Worm (Caenorhabditis elegans) whole organism, L4 larva: Measurements from ENCODE around the gene F46H5.2.

ENCODE experiments used
- D1046.2 ChIP-seq: fragments of 200-800 bp; sonication (Bioruptor generic); IDR thresholded peaks from 2 replicates; pipeline ENCODE4 v1.3.6; 2022; ENCODE audit warnings: missing genetic modification characterization, missing compliant biosample characterization
- F10B5.3 ChIP-seq: sonication (generic microtip); optimal IDR thresholded peaks from 2 replicates; lab custom pipeline; 2016; ENCODE audit warnings: mild to moderate bottlenecking, missing genetic modification characterization, missing compliant biosample characterization
- F44E2.7 ChIP-seq: fragments of 200-800 bp; sonication (Bioruptor generic); IDR thresholded peaks from 2 replicates; pipeline ENCODE4 v2.1.2; 2022; ENCODE audit warnings: missing genetic modification characterization, missing compliant biosample characterization
- R02D3.7 ChIP-seq: fragments of 150-350 bp; sonication (generic microtip); optimal IDR thresholded peaks from 3 replicates; lab custom pipeline; 2014; ENCODE audit warnings: missing biosample characterization, missing genetic modification characterization
- T26A8.4 ChIP-seq: fragments of 200-800 bp; sonication (Bioruptor generic); IDR thresholded peaks from 2 replicates; pipeline ENCODE4 v1.3.6; 2022; ENCODE audit warnings: missing genetic modification characterization, missing compliant biosample characterization
- Y48G9A.11 ChIP-seq: fragments of 200-800 bp; sonication (Bioruptor generic); IDR thresholded peaks from 2 replicates; pipeline ENCODE4 v1.3.6; 2022; ENCODE audit warnings: missing genetic modification reagents, missing genetic modification characterization, missing compliant biosample characterization
- Y75B8A.6 ChIP-seq: fragments of 200-800 bp; sonication (Bioruptor generic); IDR thresholded peaks from 2 replicates; pipeline ENCODE4 v1.3.6; 2022; ENCODE audit warnings: missing genetic modification reagents, missing genetic modification characterization, missing compliant biosample characterization
- aha-1 ChIP-seq: fragments of 150-350 bp; peaks from one replicate; lab custom pipeline; 2014; ENCODE audit warnings: missing biosample characterization, missing genetic modification characterization
- arid-1 ChIP-seq: fragments of 200-800 bp; sonication (Bioruptor generic); conservative IDR thresholded peaks from 2 replicates; pipeline ENCODE4 v1.3.6; 2022; ENCODE audit warnings: missing genetic modification reagents, missing genetic modification characterization, missing compliant biosample characterization
- ceh-44 ChIP-seq: fragments of 200-800 bp; sonication (Bioruptor generic); IDR thresholded peaks from 2 replicates; pipeline ENCODE4 v1.3.6; 2022; ENCODE audit warnings: missing genetic modification reagents, missing genetic modification characterization, missing compliant biosample characterization
- ceh-82 ChIP-seq: sonication (generic microtip); optimal IDR thresholded peaks from 2 replicates; lab custom pipeline; 2017; ENCODE audit warnings: missing biosample characterization, missing genetic modification characterization
- daf-16 ChIP-seq, 3 experiments: sonication (generic microtip); optimal IDR thresholded peaks; 2 replicates each; lab custom pipeline; 2016 to 2017; ENCODE audit warnings: missing genetic modification characterization in 3 of 3, missing genetic modification reagents in 3 of 3, mild to moderate bottlenecking in 2 of 3, missing compliant biosample characterization in 2 of 3, missing biosample characterization in 1 of 3, moderate library complexity in 1 of 3
- dmd-6 ChIP-seq: fragments of 200-800 bp; sonication (Bioruptor generic); IDR thresholded peaks from 2 replicates; pipeline ENCODE4 v1.3.6; 2022; ENCODE audit warnings: missing genetic modification reagents, missing genetic modification characterization, missing compliant biosample characterization
- dve-1 ChIP-seq: sonication (generic microtip); optimal IDR thresholded peaks from 2 replicates; lab custom pipeline; 2017; ENCODE audit warnings: antibody characterized with exemption, mild to moderate bottlenecking, missing genetic modification characterization, missing compliant biosample characterization; ENCODE audit not compliant: insufficient read depth
- egl-43 ChIP-seq: fragments of 200-800 bp; sonication (Bioruptor generic); IDR thresholded peaks from 2 replicates; pipeline ENCODE4 v1.3.6; 2022; ENCODE audit warnings: missing genetic modification reagents, missing genetic modification characterization, missing compliant biosample characterization
- hlh-11 ChIP-seq: fragments of 200-800 bp; sonication (Bioruptor generic); optimal IDR thresholded peaks from 2 replicates; lab custom pipeline; 2018; ENCODE audit warnings: mild to moderate bottlenecking, missing genetic modification characterization, missing compliant biosample characterization
- hlh-30 ChIP-seq: sonication (generic microtip); optimal IDR thresholded peaks from 2 replicates; lab custom pipeline; 2017; ENCODE audit warnings: antibody characterized with exemption, mild to moderate bottlenecking, missing genetic modification characterization, missing compliant biosample characterization; ENCODE audit not compliant: insufficient read depth
- lin-29 ChIP-seq: fragments of 200-800 bp; sonication (Bioruptor generic); IDR thresholded peaks from 2 replicates; pipeline ENCODE4 v1.3.6; 2022; ENCODE audit warnings: missing genetic modification reagents, missing genetic modification characterization, missing compliant biosample characterization
- lsy-2 ChIP-seq, 2 experiments: fragments of 150-350 bp in 1 of 2; sonication (generic microtip) in 1 of 2; optimal IDR thresholded peaks; 2 replicates each; lab custom pipeline; 2014 to 2017; ENCODE audit warnings: missing biosample characterization in 2 of 2, missing genetic modification characterization in 2 of 2
- mdl-1 ChIP-seq, 2 experiments: fragments of 150-350 bp in 1 of 2; sonication (generic microtip) in 1 of 2; optimal IDR thresholded peaks; 2 replicates each; lab custom pipeline; 2014 to 2017; ENCODE audit warnings: missing biosample characterization in 2 of 2, missing genetic modification characterization in 2 of 2
- mep-1 ChIP-seq: fragments of 150-350 bp; sonication (generic microtip); optimal IDR thresholded peaks from 3 replicates; lab custom pipeline; 2014; ENCODE audit warnings: missing biosample characterization, missing genetic modification characterization
- mxl-2 ChIP-seq: fragments of 200-800 bp; sonication (Bioruptor generic); conservative IDR thresholded peaks from 2 replicates; pipeline ENCODE4 v1.3.6; 2022; ENCODE audit warnings: missing genetic modification reagents, missing genetic modification characterization, missing compliant biosample characterization
- nhr-102 ChIP-seq: sonication (generic microtip); optimal IDR thresholded peaks from 2 replicates; lab custom pipeline; 2016; ENCODE audit warnings: mild to moderate bottlenecking, missing genetic modification characterization, moderate library complexity, missing compliant biosample characterization
- nhr-28 ChIP-seq: fragments of 150-350 bp; optimal IDR thresholded peaks from 2 replicates; lab custom pipeline; 2014; ENCODE audit warnings: missing biosample characterization, missing genetic modification characterization
- nhr-48 ChIP-seq: sonication (generic microtip); optimal IDR thresholded peaks from 2 replicates; lab custom pipeline; 2016; ENCODE audit warnings: mild to moderate bottlenecking, missing genetic modification characterization, missing compliant biosample characterization
- nhr-6 ChIP-seq: fragments of 150-350 bp; optimal IDR thresholded peaks from 2 replicates; lab custom pipeline; 2014; ENCODE audit warnings: missing biosample characterization, missing genetic modification characterization
- php-3 ChIP-seq: fragments of 200-800 bp; sonication (Bioruptor generic); IDR thresholded peaks from 2 replicates; pipeline ENCODE4 v1.3.6; 2022; ENCODE audit warnings: missing genetic modification reagents, missing genetic modification characterization, missing compliant biosample characterization
- pqm-1 ChIP-seq: sonication (generic microtip); optimal IDR thresholded peaks from 2 replicates; lab custom pipeline; 2017; ENCODE audit warnings: missing biosample characterization, missing genetic modification characterization
- saeg-2 ChIP-seq: fragments of 200-800 bp; sonication (Bioruptor generic); IDR thresholded peaks from 2 replicates; pipeline ENCODE4 v1.3.6; 2022; ENCODE audit warnings: missing genetic modification reagents, missing genetic modification characterization, missing compliant biosample characterization
- skn-1 ChIP-seq: fragments of 150-350 bp; optimal IDR thresholded peaks from 2 replicates; lab custom pipeline; 2014; ENCODE audit warnings: missing biosample characterization, missing genetic modification characterization
- snpc-1.2 ChIP-seq: fragments of 200-800 bp; sonication (Bioruptor generic); IDR thresholded peaks from 2 replicates; pipeline ENCODE4 v1.3.6; 2022; ENCODE audit warnings: missing genetic modification reagents, missing genetic modification characterization, missing compliant biosample characterization
- snpc-4 ChIP-seq: fragments of 150-350 bp; optimal IDR thresholded peaks from 2 replicates; lab custom pipeline; 2014; ENCODE audit warnings: missing biosample characterization, missing genetic modification characterization
- spr-3 ChIP-seq: fragments of 200-800 bp; sonication (Bioruptor generic); optimal IDR thresholded peaks from 2 replicates; lab custom pipeline; 2018; ENCODE audit warnings: mild to moderate bottlenecking, missing genetic modification characterization, missing compliant biosample characterization
- unc-130 ChIP-seq: sonication (generic microtip); optimal IDR thresholded peaks from 2 replicates; lab custom pipeline; 2016; ENCODE audit warnings: missing genetic modification reagents, missing genetic modification characterization, missing compliant biosample characterization
- unc-62 ChIP-seq, 3 experiments: fragments of 150-350 bp in 1 of 3; sonication (generic microtip); optimal IDR thresholded peaks in 2 of 3; peaks in 1 of 3; 1 replicate in 1 of 3; 2 replicates in 2 of 3; lab custom pipeline; 2014 to 2017; ENCODE audit warnings: missing biosample characterization in 3 of 3, missing genetic modification characterization in 3 of 3, missing genetic modification reagents in 3 of 3, missing genotype in 1 of 3
- vab-7 ChIP-seq: fragments of 200-800 bp; sonication (Bioruptor generic); IDR thresholded peaks from 2 replicates; pipeline ENCODE4 v1.3.6; 2022; ENCODE audit warnings: missing genetic modification reagents, missing genetic modification characterization, missing compliant biosample characterization
- zag-1 ChIP-seq: fragments of 150-350 bp; optimal IDR thresholded peaks from 2 replicates; lab custom pipeline; 2014; ENCODE audit warnings: missing biosample characterization, missing genetic modification characterization
- zfp-3 ChIP-seq: fragments of 200-800 bp; sonication (Bioruptor generic); conservative IDR thresholded peaks from 2 replicates; pipeline ENCODE4 v1.3.6; 2022; ENCODE audit warnings: missing genetic modification reagents, missing genetic modification characterization, missing compliant biosample characterization
- zip-11 ChIP-seq: fragments of 200-800 bp; sonication (Bioruptor generic); IDR thresholded peaks from 2 replicates; pipeline ENCODE4 v1.3.6; 2022; ENCODE audit warnings: missing genetic modification characterization, missing compliant biosample characterization
- ztf-7 ChIP-seq: fragments of 150-350 bp; optimal IDR thresholded peaks from 2 replicates; lab custom pipeline; 2014; ENCODE audit warnings: missing biosample characterization, missing genetic modification characterization

The F46H5.2 gene

DNA sequence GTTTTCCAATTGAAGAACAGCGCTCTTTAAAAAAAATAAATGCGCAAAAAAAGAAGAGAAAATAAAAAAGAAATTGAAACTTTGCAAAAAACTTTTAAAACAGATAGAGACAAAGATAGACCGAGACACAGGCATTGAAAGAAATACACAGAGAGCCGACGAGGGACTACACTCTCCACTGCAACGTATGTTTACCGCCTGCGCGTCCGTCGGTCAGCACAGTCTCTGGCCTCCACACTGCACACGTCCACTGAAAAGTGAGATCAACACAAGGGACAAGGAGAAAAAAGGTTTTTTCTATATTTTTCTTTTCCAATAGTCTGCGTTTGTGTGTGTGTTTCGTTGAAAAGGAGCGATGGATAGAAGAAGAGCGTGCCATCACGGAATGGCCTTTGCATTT is 41.0 kb downstream of the F46H5.2 start (continued):
- TF ChIP-seq vab-7 (no peak), lsy-2 (tag; optimal IDR thresholded peaks at IDR 0.05; lab: Kevin White, UChicago) (peak; percentile 16 to 65), ztf-7 (tag; lab: Kevin White, UChicago) (no peak), nhr-28 (tag; lab: Kevin White, UChicago) (peak; percentile 93), zag-1 (no peak), zip-11 (no peak), egl-43 (GFP tag; lab: Robert Waterston, UW) (no peak; the same call in 1 of the 2 replicates), saeg-2 (GFP tag; lab: Robert Waterston, UW) (no peak), Y48G9A.11 (GFP tag; lab: Robert Waterston, UW) (no peak), ceh-82 (tag; lab: Kevin White, UChicago) (no peak), Y75B8A.6 (GFP tag; lab: Robert Waterston, UW) (no peak)

DNA sequence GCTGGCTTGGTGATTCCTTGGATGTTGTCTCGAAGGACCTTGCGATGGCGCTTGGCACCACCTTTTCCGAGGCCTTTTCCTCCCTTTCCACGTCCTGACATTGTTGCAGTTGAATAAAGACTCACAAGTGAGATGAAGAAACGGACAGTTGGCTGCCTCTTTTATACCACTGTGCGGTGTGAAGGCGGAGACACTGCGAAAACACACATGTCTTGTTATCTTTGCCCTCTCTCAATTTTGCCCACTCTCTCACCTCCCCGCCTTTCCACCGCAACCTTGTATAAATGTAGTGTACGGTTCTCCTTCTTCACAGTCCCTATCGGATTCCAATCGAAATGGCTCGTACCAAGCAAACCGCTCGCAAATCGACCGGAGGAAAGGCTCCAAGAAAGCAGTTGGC is 44.3 kb downstream of the F46H5.2 start, which contains the start of the genes his-38 and his-40:
TSS of gene his-38 (minus strand) at position 101 of the 400 bp plus-strand sequence.
TSS of gene his-40 (plus strand) at position 336 of the 400 bp plus-strand sequence.
- TF ChIP-seq daf-16 (GFP tag; optimal IDR thresholded peaks at IDR 0.05; lab: Kevin White, UChicago): no peak
- peak; percentile 22 for TF ChIP-seq daf-16 (tag; optimal IDR thresholded peaks at IDR 0.05; lab: Kevin White, UChicago)
- TF ChIP-seq lin-29 (GFP tag; lab: Robert Waterston, UW): no peak

DNA sequence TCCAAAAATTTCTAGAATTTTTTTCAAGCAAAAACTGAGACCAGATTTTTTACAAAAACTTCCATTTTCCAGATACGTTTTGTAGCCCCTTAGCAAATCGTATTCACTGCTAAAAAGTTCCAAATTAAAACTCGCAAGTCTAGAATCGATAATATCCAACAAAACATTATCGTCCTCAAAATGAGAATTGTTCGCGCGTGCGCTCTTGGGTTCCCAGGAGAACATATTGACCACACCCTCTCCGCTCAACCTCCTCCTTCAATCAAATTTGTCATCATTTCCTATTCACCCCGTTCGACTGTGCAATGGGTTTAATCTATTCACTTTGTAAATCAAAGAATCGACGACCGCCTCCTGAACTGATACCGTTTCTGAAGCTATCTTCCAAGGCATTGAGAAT is 46.4 kb downstream of the F46H5.2 start:
- no peak for TF ChIP-seq unc-130
- no peak for TF ChIP-seq ceh-44 (GFP tag; lab: Robert Waterston, UW)
- no peak for TF ChIP-seq zfp-3
- no peak for TF ChIP-seq aha-1
- no peak for TF ChIP-seq mxl-2 (GFP tag; lab: Robert Waterston, UW)
- TF ChIP-seq egl-43 (GFP tag; lab: Robert Waterston, UW): no peak
- TF ChIP-seq lin-29 (GFP tag; lab: Robert Waterston, UW): no peak
- TF ChIP-seq unc-62 (GFP tag; optimal IDR thresholded peaks at IDR 0.05 in 1 of 2; lab: Kevin White, UChicago): no peak
- no peak for TF ChIP-seq unc-62 (tag; optimal IDR thresholded peaks at IDR 0.05; lab: Kevin White, UChicago)
- TF ChIP-seq nhr-48: no peak
- TF ChIP-seq hlh-11 (tag; lab: Kevin White, UChicago): no peak
- no peak for TF ChIP-seq arid-1 (GFP tag; lab: Robert Waterston, UW)
- no peak for TF ChIP-seq F44E2.7 (GFP tag; lab: Robert Waterston, UW)
- TF ChIP-seq D1046.2 (GFP tag; lab: Robert Waterston, UW): no peak
- TF ChIP-seq nhr-6 (tag; lab: Kevin White, UChicago): no peak
- no peak for TF ChIP-seq spr-3 (GFP tag; lab: Kevin White, UChicago)
- TF ChIP-seq F10B5.3 (tag; lab: Kevin White, UChicago): no peak
- no peak for TF ChIP-seq snpc-1.2 (GFP tag; lab: Robert Waterston, UW)
- no peak for TF ChIP-seq mdl-1 (tag; optimal IDR thresholded peaks at IDR 0.05; lab: Kevin White, UChicago)
- no peak for TF ChIP-seq dve-1
- TF ChIP-seq R02D3.7 (tag; lab: Kevin White, UChicago): no peak

DNA sequence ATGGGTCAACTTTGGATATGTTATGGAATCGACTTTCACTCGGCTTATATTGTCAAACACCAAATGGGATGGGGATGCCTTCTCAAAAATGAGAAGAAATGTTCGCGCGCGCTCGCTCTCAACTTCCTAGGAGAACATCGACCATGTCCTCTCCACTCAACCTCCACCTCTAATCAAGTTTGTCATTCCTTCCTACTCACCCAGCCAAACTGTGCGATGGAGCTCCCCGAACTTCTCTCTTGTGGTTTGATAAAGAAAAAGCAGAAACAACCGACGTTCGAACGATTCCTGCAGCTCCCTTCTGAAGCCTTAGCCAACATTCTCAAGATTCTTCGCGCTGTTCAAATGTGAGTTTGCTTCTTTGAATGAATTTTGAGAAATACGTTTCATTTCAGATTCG is 47.8 kb downstream of the F46H5.2 start:
- TF ChIP-seq dmd-6 (no peak), unc-62 (GFP tag; optimal IDR thresholded peaks at IDR 0.05 in 1 of 2; lab: Kevin White, UChicago) (peak in 1 of 2 experiments; percentile 93), unc-62 (tag; optimal IDR thresholded peaks at IDR 0.05; lab: Kevin White, UChicago) (no peak)
- TF ChIP-seq, all 104 proteins: peak for 1

DNA sequence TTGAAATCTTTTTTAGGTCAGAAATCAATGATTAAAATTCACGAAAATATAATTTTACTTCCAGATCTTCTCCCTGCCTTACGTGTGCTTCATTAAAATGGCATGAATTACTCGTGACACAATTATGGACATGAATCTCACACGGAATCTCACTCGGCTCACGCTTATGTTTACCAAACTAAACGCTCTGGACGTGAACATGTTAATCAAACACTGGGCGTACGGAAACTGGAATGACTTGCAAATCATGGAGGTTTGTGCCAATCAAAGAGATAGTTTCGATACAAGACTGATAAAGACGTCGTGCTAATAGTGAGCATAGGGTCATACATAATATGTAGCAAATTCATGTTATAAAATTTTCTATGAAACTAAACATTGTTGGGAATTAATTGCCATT is 49.1 kb downstream of the F46H5.2 start:
- peak; percentile 57 for TF ChIP-seq dve-1
- TF ChIP-seq aha-1: no peak
- no peak for TF ChIP-seq zip-11
- TF ChIP-seq hlh-30 (tag; lab: Kevin White, UChicago): peak; percentile 30
- TF ChIP-seq daf-16 (GFP tag; optimal IDR thresholded peaks at IDR 0.05; lab: Kevin White, UChicago): no peak
- TF ChIP-seq daf-16 (tag; optimal IDR thresholded peaks at IDR 0.05; lab: Kevin White, UChicago): peak; percentile 36
- peak; percentile 25 for TF ChIP-seq pqm-1 (tag; lab: Kevin White, UChicago)
- TF ChIP-seq hlh-11 (tag; lab: Kevin White, UChicago): peak; percentile 29
- TF ChIP-seq dmd-6: peak; percentile 22; the same call in 1 of the 2 replicates
- peak; percentile 20 for TF ChIP-seq mep-1 (tag; lab: Kevin White, UChicago)
- no peak for TF ChIP-seq T26A8.4
- TF ChIP-seq ceh-82 (tag; lab: Kevin White, UChicago): no peak
- no peak for TF ChIP-seq snpc-4
- TF ChIP-seq php-3: no peak
- TF ChIP-seq nhr-102 (tag; lab: Kevin White, UChicago): peak; percentile 3
- no peak for TF ChIP-seq skn-1
